Fruit fly (Drosophila melanogaster): Measurements from ENCODE around the gene CG14609.

- TF ChIP-seq Drgx (GFP tag; IDR thresholded peaks at IDR 0.05) (no peak), CG1647 (GFP tag; optimal IDR thresholded peaks at IDR 0.05) (no peak), ems (GFP tag; optimal IDR thresholded peaks at IDR 0.05) (no peak), croc (GFP tag; conservative IDR thresholded peaks at IDR 0.05) (no peak), esg (GFP tag; conservative IDR thresholded peaks at IDR 0.05) (no peak), usp (GFP tag; optimal IDR thresholded peaks at IDR 0.05) (no peak), CG15514 (GFP tag; optimal IDR thresholded peaks at IDR 0.05) (no peak), CG9932 (GFP tag; IDR thresholded peaks at IDR 0.05) (no peak), CG6854 (GFP tag; optimal IDR thresholded peaks at IDR 0.05) (no peak)
These were observed 921 bp upstream of the CG14609 start for dm6 chr3R:7199849-7200248.

All from whole organism, embryonic.